Worm (Caenorhabditis elegans): ENCODE results near the gene ran-2.

The ran-2 gene

DNA sequence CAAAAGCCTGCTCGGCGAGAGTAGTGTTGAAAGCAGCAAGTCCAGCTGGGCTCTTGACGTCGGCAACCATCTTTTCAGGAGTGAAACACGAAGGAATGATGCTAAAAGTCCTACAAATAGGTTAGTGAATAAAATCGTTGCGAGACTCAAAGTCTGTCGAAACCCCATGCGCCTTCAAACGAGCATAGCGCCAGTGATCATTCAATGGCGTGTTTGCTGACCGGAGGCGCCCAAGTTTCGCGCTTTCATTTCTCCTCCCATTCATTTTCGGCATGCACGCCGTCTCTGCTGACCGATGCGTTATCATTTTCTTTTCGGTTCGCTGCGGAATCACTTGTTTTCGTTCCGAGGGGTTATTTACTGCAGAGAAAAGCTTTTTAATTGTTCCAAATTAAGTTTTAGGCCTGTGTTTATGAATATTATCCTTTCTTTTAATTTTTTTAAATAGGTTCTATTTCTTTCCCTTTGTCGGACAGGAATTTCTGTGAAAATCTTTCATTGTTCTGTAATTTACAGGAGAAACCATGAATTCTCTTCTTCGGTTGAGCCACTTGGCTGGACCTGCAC lies 39.9 kb downstream of the ran-2 start, which contains the start of the genes eef-1B.1 and aco-2 (continued):
- TF ChIP-seq attf-3 (GFP tag; conservative IDR thresholded peaks at IDR 0.05) = peak; percentile 72
- peak; percentile 40 for TF ChIP-seq xnd-1 (tag; optimal IDR thresholded peaks at IDR 0.05)
- peak; percentile 9 to 69 for TF ChIP-seq let-607 (tag; optimal IDR thresholded peaks at IDR 0.05)
- TF ChIP-seq ama-1 (optimal IDR thresholded peaks at IDR 0.05) = peak; percentile 33
- TF ChIP-seq ama-1 (GFP tag; optimal IDR thresholded peaks at IDR 0.05) = no peak
- no peak for TF ChIP-seq him-1 (tag; optimal IDR thresholded peaks at IDR 0.05)
- TF ChIP-seq lir-1 (GFP tag; conservative IDR thresholded peaks at IDR 0.05) = peak; percentile 42; the same call in 1 of the 2 replicates
- TF ChIP-seq unc-62 (GFP tag; optimal IDR thresholded peaks at IDR 0.05) = no peak
- TF ChIP-seq nfyb-1 (GFP tag; IDR thresholded peaks at IDR 0.05) = peak; percentile 85
- peak; percentile 63 for TF ChIP-seq ets-4 (GFP tag; optimal IDR thresholded peaks at IDR 0.05)
- peak; percentile 88 for TF ChIP-seq dox-1 (GFP tag; IDR thresholded peaks at IDR 0.05)
- peak; percentile 77 for TF ChIP-seq ceh-27 (GFP tag; optimal IDR thresholded peaks at IDR 0.05)
- TF ChIP-seq pha-4 (tag; optimal IDR thresholded peaks at IDR 0.05) = no peak
- TF ChIP-seq hsf-1 (GFP tag; IDR thresholded peaks at IDR 0.05) = no peak
- TF ChIP-seq madf-3 (GFP tag; IDR thresholded peaks at IDR 0.05) = peak; percentile 92
- no peak for TF ChIP-seq nfya-2 (GFP tag; IDR thresholded peaks at IDR 0.05)
- TF ChIP-seq efl-1 (GFP tag; optimal IDR thresholded peaks at IDR 0.05) = peak; percentile 53
- no peak for TF ChIP-seq F55B11.4 (tag; optimal IDR thresholded peaks at IDR 0.05; ENCODE audit: borderline replicate concordance, insufficient read depth)
- TF ChIP-seq nhr-27 (tag; optimal IDR thresholded peaks at IDR 0.05) = no peak
- peak; percentile 68 for TF ChIP-seq ceh-100 (GFP tag; IDR thresholded peaks at IDR 0.05)
- TF ChIP-seq Y79H2A.3 (GFP tag; conservative IDR thresholded peaks at IDR 0.05) = no peak
- TF ChIP-seq Y53G8AR.9 (GFP tag; conservative IDR thresholded peaks at IDR 0.05) = peak; percentile 78
- no peak for TF ChIP-seq rpc-1 (optimal IDR thresholded peaks at IDR 0.05)
- no peak for TF ChIP-seq rpc-1 (tag; optimal IDR thresholded peaks at IDR 0.05)
- TF ChIP-seq lag-1 (GFP tag; IDR thresholded peaks at IDR 0.05) = no peak
- peak; percentile 81 for TF ChIP-seq pbrm-1 (GFP tag; IDR thresholded peaks at IDR 0.05)
- TF ChIP-seq chd-7 (tag; optimal IDR thresholded peaks at IDR 0.05) = no peak
- peak; percentile 70; the same call in 1 of the 2 replicates for TF ChIP-seq B0336.3 (GFP tag; IDR thresholded peaks at IDR 0.05)
- no peak for TF ChIP-seq mel-28 (tag; optimal IDR thresholded peaks at IDR 0.05; ENCODE audit: borderline replicate concordance)
- TF ChIP-seq egrh-3 (GFP tag; IDR thresholded peaks at IDR 0.05) = no peak
- TF ChIP-seq sea-2 (GFP tag; IDR thresholded peaks at IDR 0.05) = no peak
- no peak for TF ChIP-seq Y53F4B.3 (GFP tag; IDR thresholded peaks at IDR 0.05)
- TF ChIP-seq nfya-1 (tag; optimal IDR thresholded peaks at IDR 0.05; ENCODE audit: borderline replicate concordance, insufficient read depth) = no peak
- no peak for TF ChIP-seq snpc-1.1 (tag; optimal IDR thresholded peaks at IDR 0.05; ENCODE audit: insufficient read depth)
- peak; percentile 70 for TF ChIP-seq tbp1 (GFP tag; optimal IDR thresholded peaks at IDR 0.05)
- TF ChIP-seq attf-6 (GFP tag; IDR thresholded peaks at IDR 0.05) = no peak
- TF ChIP-seq bed-2 (GFP tag; IDR thresholded peaks at IDR 0.05) = no peak
- TF ChIP-seq unc-130 (GFP tag; optimal IDR thresholded peaks at IDR 0.05) = peak; percentile 33
- no peak for TF ChIP-seq lin-26 (GFP tag; IDR thresholded peaks at IDR 0.05)
- TF ChIP-seq hrde-1 (tag; optimal IDR thresholded peaks at IDR 0.05; ENCODE audit: borderline replicate concordance) = no peak
- TF ChIP-seq K12H6.12 (tag; optimal IDR thresholded peaks at IDR 0.05) = peak; percentile 52
- TF ChIP-seq somi-1 (GFP tag; optimal IDR thresholded peaks at IDR 0.05) = no peak
- peak; percentile 72 for TF ChIP-seq lsl-1 (GFP tag; optimal IDR thresholded peaks at IDR 0.05)
- peak; percentile 88 for TF ChIP-seq attf-5 (GFP tag; optimal IDR thresholded peaks at IDR 0.05)
- peak; percentile 78 for TF ChIP-seq tlf-1 (GFP tag; optimal IDR thresholded peaks at IDR 0.05)
- TF ChIP-seq F23B12.7 (tag; optimal IDR thresholded peaks at IDR 0.05; ENCODE audit: insufficient read depth) = peak; percentile 57
- TF ChIP-seq repo-1 (tag; optimal IDR thresholded peaks at IDR 0.05) = peak; percentile 41
- TF ChIP-seq nhr-80 (tag; optimal IDR thresholded peaks at IDR 0.05) = peak; percentile 94
